Worm (Caenorhabditis elegans) whole organism, L4/young adult: ENCODE measurements around the gene C56E10.3.

Experiments
- W03F9.2 ChIP-seq: fragments of 150-350 bp; optimal IDR thresholded peaks from 2 replicates; lab custom pipeline; 2014; ENCODE audit warnings: missing biosample characterization, missing genetic modification characterization
- dao-5 ChIP-seq: sonication (generic microtip); optimal IDR thresholded peaks from 2 replicates; lab custom pipeline; 2016; ENCODE audit warnings: missing genotype, missing genetic modification characterization, moderate library complexity, missing compliant biosample characterization
- him-1 ChIP-seq: sonication (generic microtip); optimal IDR thresholded peaks from 2 replicates; lab custom pipeline; 2016; ENCODE audit warnings: missing genotype, missing genetic modification reagents, missing genetic modification characterization, missing compliant biosample characterization

The C56E10.3 gene

ce11 chrX:6630645-6631044 is 14.8 kb upstream of the C56E10.3 start:
- TF ChIP-seq him-1 (tag; lab: Kevin White, UChicago) (no peak), W03F9.2 (tag; lab: Kevin White, UChicago) (no peak), dao-5 (no peak)

- TF ChIP-seq him-1 (tag; lab: Kevin White, UChicago), result no peak
- no peak for TF ChIP-seq W03F9.2 (tag; lab: Kevin White, UChicago)
- no peak for TF ChIP-seq dao-5
Observed at ce11 chrX:6631437-6631836, 14.0 kb upstream of the C56E10.3 start, which contains the start of gene aexr-2. Gene aexr-2 (minus strand): TSS chrX:6631537.

- no peak for TF ChIP-seq him-1 (tag; lab: Kevin White, UChicago)
- no peak for TF ChIP-seq dao-5
- TF ChIP-seq W03F9.2 (tag; lab: Kevin White, UChicago), result no peak
Observed at ce11 chrX:6635173-6635572, 10.3 kb upstream of the C56E10.3 start, which contains the start of gene aexr-1. Gene aexr-1 (minus strand): TSS chrX:6635273.

- TF ChIP-seq him-1 (tag; lab: Kevin White, UChicago), result no peak
- TF ChIP-seq W03F9.2 (tag; lab: Kevin White, UChicago), result no peak
- no peak for TF ChIP-seq dao-5
Observed at ce11 chrX:6637933-6638332, 7.5 kb upstream of the C56E10.3 start.

- no peak for TF ChIP-seq dao-5
- no peak for TF ChIP-seq him-1 (tag; lab: Kevin White, UChicago)
- no peak for TF ChIP-seq W03F9.2 (tag; lab: Kevin White, UChicago)
Observed at ce11 chrX:6638985-6639573, 6.4 kb upstream of the C56E10.3 start.

ce11 chrX:6640570-6641199 is 4.8 kb upstream of the C56E10.3 start, which contains the start of gene nhr-120:
Gene nhr-120 (minus strand): TSS chrX:6640620.
- TF ChIP-seq W03F9.2 (tag; lab: Kevin White, UChicago) (no peak), him-1 (tag; lab: Kevin White, UChicago) (no peak), dao-5 (no peak)

- TF ChIP-seq him-1 (tag; lab: Kevin White, UChicago) (no peak), dao-5 (no peak), W03F9.2 (tag; lab: Kevin White, UChicago) (no peak)
Observed at ce11 chrX:6641509-6641908, 3.9 kb upstream of the C56E10.3 start.

- TF ChIP-seq W03F9.2 (tag; lab: Kevin White, UChicago) (no peak), dao-5 (no peak), him-1 (tag; lab: Kevin White, UChicago) (no peak)
Observed at ce11 chrX:6642798-6643197, 2.7 kb upstream of the C56E10.3 start.

ce11 chrX:6646387-6647061 is 1.1 kb downstream of the C56E10.3 start:
- no peak for TF ChIP-seq dao-5
- TF ChIP-seq him-1 (tag; lab: Kevin White, UChicago), result no peak
- TF ChIP-seq W03F9.2 (tag; lab: Kevin White, UChicago), result no peak

ce11 chrX:6649573-6649972 is 4.1 kb downstream of the C56E10.3 start:
- no peak for TF ChIP-seq him-1 (tag; lab: Kevin White, UChicago)

- TF ChIP-seq dao-5, result no peak
- TF ChIP-seq W03F9.2 (tag; lab: Kevin White, UChicago), result no peak
- no peak for TF ChIP-seq him-1 (tag; lab: Kevin White, UChicago)
Observed at ce11 chrX:6653173-6653572, 7.7 kb downstream of the C56E10.3 start.

- TF ChIP-seq dao-5, result no peak
- no peak for TF ChIP-seq him-1 (tag; lab: Kevin White, UChicago)
- no peak for TF ChIP-seq W03F9.2 (tag; lab: Kevin White, UChicago)
Observed at ce11 chrX:6654139-6654538, 8.7 kb downstream of the C56E10.3 start.

- TF ChIP-seq him-1 (tag; lab: Kevin White, UChicago) (no peak), dao-5 (no peak), W03F9.2 (tag; lab: Kevin White, UChicago) (no peak)
Observed at ce11 chrX:6655163-6655562, 9.7 kb downstream of the C56E10.3 start, which contains the start of gene nhr-173. Gene nhr-173 (plus strand): TSS chrX:6655528.

- TF ChIP-seq W03F9.2 (tag; lab: Kevin White, UChicago) (no peak), dao-5 (no peak), him-1 (tag; lab: Kevin White, UChicago) (no peak)
Observed at ce11 chrX:6656251-6656650, 10.8 kb downstream of the C56E10.3 start.
